Worm (Caenorhabditis elegans): ENCODE data around the gene R01H2.4.

The R01H2.4 gene

ce11 chrIII:7073801-7074386, 9.8 kb upstream of the R01H2.4 start, which contains the start of gene ZK418.5 (continued):
- TF ChIP-seq nhr-237 (tag; optimal IDR thresholded peaks at IDR 0.05) (no peak), vab-15 (tag; optimal IDR thresholded peaks at IDR 0.05) (no peak), irx-1 (tag; optimal IDR thresholded peaks at IDR 0.05) (no peak), C04F5.9 (tag; optimal IDR thresholded peaks at IDR 0.05) (no peak), skn-1 (tag; optimal IDR thresholded peaks at IDR 0.05) (peak; percentile 78), ceh-8 (GFP tag; optimal IDR thresholded peaks at IDR 0.05) (no peak), mef-2 (tag; optimal IDR thresholded peaks at IDR 0.05) (no peak), nhr-85 (tag) (peak; percentile 58)

- TF ChIP-seq grh-1 (GFP tag; IDR thresholded peaks at IDR 0.05) = no peak
- TF ChIP-seq jun-1 (tag; optimal IDR thresholded peaks at IDR 0.05) = no peak
- TF ChIP-seq efl-3 (GFP tag; optimal IDR thresholded peaks at IDR 0.05) = no peak
- TF ChIP-seq sox-4 (tag; optimal IDR thresholded peaks at IDR 0.05) = no peak
- no peak for TF ChIP-seq fkh-4 (tag; optimal IDR thresholded peaks at IDR 0.05; ENCODE audit: borderline replicate concordance)
- TF ChIP-seq nhr-28 (tag; optimal IDR thresholded peaks at IDR 0.05) = no peak
- TF ChIP-seq tlp-1 (tag; optimal IDR thresholded peaks at IDR 0.05) = no peak
- no peak for TF ChIP-seq pax-3 (tag; optimal IDR thresholded peaks at IDR 0.05)
- no peak for TF ChIP-seq mef-2 (tag; optimal IDR thresholded peaks at IDR 0.05)
- TF ChIP-seq dsc-1 (tag; optimal IDR thresholded peaks at IDR 0.05) = no peak
- TF ChIP-seq C34B4.2 (tag; optimal IDR thresholded peaks at IDR 0.05) = no peak
- TF ChIP-seq nhr-71 (tag; optimal IDR thresholded peaks at IDR 0.05) = no peak
- no peak for TF ChIP-seq sup-37 (GFP tag; optimal IDR thresholded peaks at IDR 0.05)
- no peak for TF ChIP-seq Y116A8C.19 (tag; optimal IDR thresholded peaks at IDR 0.05; ENCODE audit: borderline replicate concordance)
- TF ChIP-seq ztf-4 (tag; optimal IDR thresholded peaks at IDR 0.05) = no peak
These were observed 8.4 kb upstream of the R01H2.4 start, which contains the start of gene lin-37 for ce11 chrIII:7072452-7072851. TSS of gene lin-37 (minus strand) at chrIII:7072552.

- TF ChIP-seq ces-1 (GFP tag; optimal IDR thresholded peaks at IDR 0.05) (no peak), skn-1 (tag; optimal IDR thresholded peaks at IDR 0.05) (no peak), unc-62 (GFP tag; optimal IDR thresholded peaks at IDR 0.05) (no peak), elt-2 (tag; optimal IDR thresholded peaks at IDR 0.05) (no peak), ceh-90 (tag; optimal IDR thresholded peaks at IDR 0.05) (no peak), nhr-76 (tag; optimal IDR thresholded peaks at IDR 0.05) (no peak)
These were observed 5.9 kb upstream of the R01H2.4 start, which contains the start of gene tmem-17 for ce11 chrIII:7069981-7070380. TSS of gene tmem-17 (plus strand) at chrIII:7070281.

- TF ChIP-seq lir-3 (tag; optimal IDR thresholded peaks at IDR 0.05; ENCODE audit: poor library complexity) (peak; percentile 11), unc-62 (GFP tag; optimal IDR thresholded peaks at IDR 0.05) (no peak), fkh-10 (GFP tag; optimal IDR thresholded peaks at IDR 0.05) (no peak), lsy-2 (tag; optimal IDR thresholded peaks at IDR 0.05) (peak; percentile 51 to 79), lin-39 (tag; optimal IDR thresholded peaks at IDR 0.05) (no peak), rnt-1 (tag; optimal IDR thresholded peaks at IDR 0.05) (peak; percentile 47), sox-4 (tag; optimal IDR thresholded peaks at IDR 0.05) (no peak), mdl-1 (tag; optimal IDR thresholded peaks at IDR 0.05) (peak in 1 of 2 experiments; percentile 38), nhr-76 (tag; optimal IDR thresholded peaks at IDR 0.05) (no peak), vab-15 (tag; optimal IDR thresholded peaks at IDR 0.05) (no peak), sup-37 (GFP tag; optimal IDR thresholded peaks at IDR 0.05) (no peak), jun-1 (tag; optimal IDR thresholded peaks at IDR 0.05) (no peak), ets-5 (GFP tag; IDR thresholded peaks at IDR 0.05) (no peak), aha-1 (tag; optimal IDR thresholded peaks at IDR 0.05) (no peak), hlh-4 (tag; optimal IDR thresholded peaks at IDR 0.05) (no peak), alr-1 (tag; optimal IDR thresholded peaks at IDR 0.05; ENCODE audit: borderline replicate concordance) (no peak), ama-1 (optimal IDR thresholded peaks at IDR 0.05) (no peak), blmp-1 (tag; optimal IDR thresholded peaks at IDR 0.05) (peak; percentile 23), nhr-47 (tag; optimal IDR thresholded peaks at IDR 0.05) (peak; percentile 57), nhr-71 (tag; optimal IDR thresholded peaks at IDR 0.05) (peak; percentile 61), pag-3 (tag; optimal IDR thresholded peaks at IDR 0.05; ENCODE audit: borderline replicate concordance, insufficient read depth) (no peak), ceh-88 (GFP tag; IDR thresholded peaks at IDR 0.05) (no peak), unc-130 (tag; optimal IDR thresholded peaks at IDR 0.05) (peak; percentile 45), grh-1 (GFP tag; IDR thresholded peaks at IDR 0.05) (no peak), skn-1 (tag; optimal IDR thresholded peaks at IDR 0.05) (peak; percentile 75), isw-1 (GFP tag; IDR thresholded peaks at IDR 0.05) (no peak), nhr-19 (GFP tag; conservative IDR thresholded peaks at IDR 0.05) (peak; percentile 27; the same call in 1 of the 2 replicates), ceh-8 (GFP tag; optimal IDR thresholded peaks at IDR 0.05) (no peak), ceh-90 (tag; optimal IDR thresholded peaks at IDR 0.05) (no peak)
These were observed 4.5 kb upstream of the R01H2.4 start, which contains the start of the genes ubc-18 and R01H2.8 for ce11 chrIII:7068520-7069113. TSS of gene ubc-18 (minus strand) at chrIII:7068570. TSS of gene R01H2.8 (plus strand) at chrIII:7069063.
